Fruit fly (Drosophila melanogaster): ENCODE measurements around the gene ome.

The ome gene

DNA sequence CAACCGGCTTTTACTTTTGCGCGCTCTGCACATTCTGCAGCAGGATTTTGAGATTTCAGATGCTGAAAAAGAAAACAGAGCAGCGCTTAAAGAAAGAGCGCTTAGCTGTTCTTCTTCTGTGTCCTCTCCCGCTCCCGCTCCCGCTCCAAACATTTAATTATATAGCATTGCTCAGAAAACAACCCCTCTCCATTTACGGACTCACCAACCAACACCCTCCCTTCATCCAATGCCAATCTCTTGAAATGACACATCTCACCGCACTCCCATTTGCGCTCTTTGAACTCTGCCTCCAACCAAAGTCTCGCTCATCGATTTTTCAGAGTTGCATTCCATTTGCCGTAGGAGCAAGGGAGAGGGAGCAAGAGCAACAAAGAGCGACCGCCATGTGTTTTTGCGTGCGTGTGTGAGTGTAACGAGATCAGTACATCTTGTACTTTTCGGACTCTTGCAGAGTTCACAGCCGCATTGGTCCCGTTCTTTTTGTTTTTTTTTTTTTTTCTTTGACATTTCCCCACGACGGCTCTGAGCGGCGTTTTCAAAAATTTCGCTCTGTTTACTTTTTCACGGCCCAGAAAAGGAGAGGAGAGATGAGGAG lies 82.5 kb downstream of the ome start (continued):
- TF ChIP-seq so (GFP tag; IDR thresholded peaks at IDR 0.05) (peak; percentile 56; the same call in 1 of the 3 replicates), ci (GFP tag; IDR thresholded peaks at IDR 0.05) (peak; percentile 55; the same call in 1 of the 3 replicates), inv (GFP tag; IDR thresholded peaks at IDR 0.05; ENCODE audit: partially characterized antibody) (no peak), CG16863 (GFP tag; optimal IDR thresholded peaks at IDR 0.05) (no peak), CG6854 (GFP tag; optimal IDR thresholded peaks at IDR 0.05) (no peak), CG12155 (GFP tag; optimal IDR thresholded peaks at IDR 0.05) (no peak), pnt (GFP tag; optimal IDR thresholded peaks at IDR 0.05) (no peak), Med (GFP tag) (no peak), Mes4 (GFP tag; optimal IDR thresholded peaks at IDR 0.05) (no peak), Dref (GFP tag; IDR thresholded peaks at IDR 0.05) (no peak), corto (GFP tag; optimal IDR thresholded peaks at IDR 0.05) (peak; percentile 24), CG10366 (GFP tag; IDR thresholded peaks at IDR 0.05) (no peak), Abd-B (GFP tag; optimal IDR thresholded peaks at IDR 0.05) (no peak), Xbp1 (GFP tag; optimal IDR thresholded peaks at IDR 0.05) (no peak), chn (GFP tag; optimal IDR thresholded peaks at IDR 0.05) (peak; percentile 35), CG2129 (GFP tag; IDR thresholded peaks at IDR 0.05; ENCODE audit: partially characterized antibody) (no peak), ATbp (GFP tag; optimal IDR thresholded peaks at IDR 0.05) (no peak), CG34376 (GFP tag; optimal IDR thresholded peaks at IDR 0.05) (peak; percentile 56), CG11456 (GFP tag; IDR thresholded peaks at IDR 0.05) (no peak), dm (GFP tag; optimal IDR thresholded peaks at IDR 0.05) (peak; percentile 58), Dfd (GFP tag; optimal IDR thresholded peaks at IDR 0.05) (no peak), CG10979 (tag; optimal IDR thresholded peaks at IDR 0.05) (no peak), CG4854 (GFP tag; optimal IDR thresholded peaks at IDR 0.05) (no peak), emc (GFP tag; optimal IDR thresholded peaks at IDR 0.05) (no peak), Jarid2 (GFP tag; optimal IDR thresholded peaks at IDR 0.05) (no peak), NfI (GFP tag; optimal IDR thresholded peaks at IDR 0.05) (no peak), Camta (GFP tag; optimal IDR thresholded peaks at IDR 0.05) (no peak), Optix (GFP tag; IDR thresholded peaks at IDR 0.05) (no peak), Max (GFP tag; optimal IDR thresholded peaks at IDR 0.05) (peak; percentile 36), toy (GFP tag; IDR thresholded peaks at IDR 0.05) (no peak), CG2678 (tag; optimal IDR thresholded peaks at IDR 0.05) (no peak), en (GFP tag; optimal IDR thresholded peaks at IDR 0.05) (no peak), CG12299 (tag; optimal IDR thresholded peaks at IDR 0.05) (no peak), CG3163 (GFP tag; optimal IDR thresholded peaks at IDR 0.05) (peak; percentile 97), ab (GFP tag; optimal IDR thresholded peaks at IDR 0.05) (no peak), nom (GFP tag; optimal IDR thresholded peaks at IDR 0.05) (peak; percentile 92), vfl (GFP tag; optimal IDR thresholded peaks at IDR 0.05) (no peak), CG10209 (GFP tag; optimal IDR thresholded peaks at IDR 0.05) (no peak), amos (GFP tag; IDR thresholded peaks at IDR 0.05; ENCODE audit: partially characterized antibody) (no peak), Ets65A (GFP tag) (no peak), HLH54F (GFP tag; optimal IDR thresholded peaks at IDR 0.05) (no peak), dati (GFP tag; IDR thresholded peaks at IDR 0.05) (no peak), wor (GFP tag; IDR thresholded peaks at IDR 0.05) (no peak), CG16815 (GFP tag; optimal IDR thresholded peaks at IDR 0.05) (no peak), Antp (GFP tag; optimal IDR thresholded peaks at IDR 0.05) (no peak), lola (GFP tag; optimal IDR thresholded peaks at IDR 0.05) (no peak), sr (GFP tag; IDR thresholded peaks at IDR 0.05) (no peak), Hr78 (GFP tag; optimal IDR thresholded peaks at IDR 0.05) (peak in 1 of 2 experiments; percentile 83), CG12219 (GFP tag; optimal IDR thresholded peaks at IDR 0.05) (no peak), CG30431 (GFP tag; optimal IDR thresholded peaks at IDR 0.05) (no peak), gsb (GFP tag; IDR thresholded peaks at IDR 0.05) (no peak)

Measured in whole organism, embryonic.